Fruit fly (Drosophila melanogaster): Measurements from ENCODE around the gene CG14143.

dm6 chr3L:11094279-11094678 lies 40.5 kb upstream of the CG14143 start:
- TF ChIP-seq Snoo (tag; optimal IDR thresholded peaks at IDR 0.05) (no peak), CG15710 (tag; optimal IDR thresholded peaks at IDR 0.05) (no peak), fd96Ca (GFP tag; IDR thresholded peaks at IDR 0.05) (no peak), EcR (GFP tag; optimal IDR thresholded peaks at IDR 0.05) (peak; percentile 56), Pif1A (GFP tag; optimal IDR thresholded peaks at IDR 0.05) (no peak)
